Fruit fly (Drosophila melanogaster) whole organism, embryonic: Measurements from ENCODE around the gene tay.

Experiments used
- Ada2b ChIP-seq: fragments of 200-800 bp; sonication (Bioruptor generic); IDR thresholded peaks from 2 replicates; pipeline ENCODE4 v1.3.6; 2022; ENCODE audit warnings: missing biosample characterization, missing genetic modification characterization
- Bdp1 ChIP-seq: fragments of 200-800 bp; sonication (Bioruptor generic); optimal IDR thresholded peaks from 3 replicates; lab custom pipeline; 2016; ENCODE audit warnings: missing biosample characterization, missing genetic modification characterization
- CG10462 ChIP-seq: fragments of 200-800 bp; sonication (Bioruptor generic); optimal IDR thresholded peaks from 2 replicates; lab custom pipeline; 2016; ENCODE audit warnings: missing biosample characterization, missing genetic modification characterization
- CG10979 ChIP-seq: fragments of 200-800 bp; sonication (Bioruptor generic); optimal IDR thresholded peaks from 2 replicates; lab custom pipeline; 2018; ENCODE audit warnings: missing biosample characterization, mild to moderate bottlenecking, missing genetic modification characterization, moderate library complexity
- CG12155 ChIP-seq: fragments of 200-800 bp; sonication (Bioruptor generic); optimal IDR thresholded peaks from 3 replicates; lab custom pipeline; 2016; ENCODE audit warnings: missing biosample characterization, missing genetic modification characterization
- CG13287 ChIP-seq: fragments of 200-800 bp; sonication (Bioruptor generic); IDR thresholded peaks from 2 replicates; pipeline ENCODE4 v1.3.6; 2022; ENCODE audit warnings: missing biosample characterization, missing genetic modification characterization; ENCODE audit not compliant: partially characterized antibody
- CG14014 ChIP-seq: fragments of 200-800 bp; sonication (Bioruptor generic); IDR thresholded peaks from 2 replicates; pipeline ENCODE4 v1.3.6; 2022; ENCODE audit warnings: missing biosample characterization, missing genetic modification characterization
- CG14710 ChIP-seq: fragments of 200-800 bp; sonication (Bioruptor generic); optimal IDR thresholded peaks from 3 replicates; lab custom pipeline; 2019; ENCODE audit warnings: missing biosample characterization, mild to moderate bottlenecking, missing genetic modification characterization, moderate library complexity
- CG15696 ChIP-seq: fragments of 200-800 bp; sonication (Bioruptor generic); optimal IDR thresholded peaks from 2 replicates; lab custom pipeline; 2019; ENCODE audit warnings: missing biosample characterization, mild to moderate bottlenecking, missing genetic modification characterization, moderate library complexity
- CG17186 ChIP-seq: fragments of 200-800 bp; sonication (Bioruptor generic); optimal IDR thresholded peaks from 3 replicates; lab custom pipeline; 2017; ENCODE audit warnings: missing biosample characterization, missing genetic modification reagents, missing genetic modification characterization
- CG17359 ChIP-seq: fragments of 200-800 bp; sonication (Bioruptor generic); optimal IDR thresholded peaks from 3 replicates; lab custom pipeline; 2018; ENCODE audit warnings: missing biosample characterization, mild to moderate bottlenecking, missing genetic modification characterization, moderate library complexity
- CG17385 ChIP-seq: fragments of 200-800 bp; sonication (Bioruptor generic); optimal IDR thresholded peaks from 3 replicates; lab custom pipeline; 2018; ENCODE audit warnings: missing biosample characterization, mild to moderate bottlenecking, missing genetic modification characterization
- CG17912 ChIP-seq: fragments of 200-800 bp; sonication (Bioruptor generic); optimal IDR thresholded peaks from 2 replicates; lab custom pipeline; 2018; ENCODE audit warnings: missing biosample characterization, mild to moderate bottlenecking, missing genetic modification characterization
- CG18262 ChIP-seq: fragments of 200-800 bp; optimal IDR thresholded peaks from 3 replicates; lab custom pipeline; 2019; ENCODE audit warnings: missing biosample characterization, mild to moderate bottlenecking, missing genetic modification characterization, moderate library complexity
- CG2875 ChIP-seq: fragments of 200-800 bp; sonication (Bioruptor generic); optimal IDR thresholded peaks from 2 replicates; lab custom pipeline; 2017; ENCODE audit warnings: missing biosample characterization, mild to moderate bottlenecking, missing genetic modification characterization, missing genetic modification reagents
- CG30020 ChIP-seq: fragments of 200-800 bp; optimal IDR thresholded peaks from 2 replicates; lab custom pipeline; 2019; ENCODE audit warnings: missing biosample characterization, mild to moderate bottlenecking, missing genetic modification characterization, moderate library complexity
- CG32767 ChIP-seq: fragments of 200-800 bp; sonication (Bioruptor generic); IDR thresholded peaks from 2 replicates; pipeline ENCODE4 v1.3.6; 2022; ENCODE audit warnings: missing biosample characterization, missing genetic modification characterization
- CG4360 ChIP-seq: fragments of 200-800 bp; sonication (Bioruptor generic); IDR thresholded peaks from 2 replicates; pipeline ENCODE4 v1.3.6; 2022; ENCODE audit warnings: missing biosample characterization, missing genetic modification characterization
- CG7357 ChIP-seq: fragments of 200-800 bp; sonication (Bioruptor generic); IDR thresholded peaks from 3 replicates; pipeline ENCODE4 v1.3.6; 2022; ENCODE audit warnings: missing biosample characterization, missing genetic modification characterization
- CG8290 ChIP-seq, 3 experiments: fragments of 200-800 bp; sonication (Bioruptor generic); optimal IDR thresholded peaks; 2 replicates each; lab custom pipeline; 2016 to 2019; ENCODE audit warnings: missing biosample characterization in 3 of 3, missing genetic modification characterization in 3 of 3, mild to moderate bottlenecking in 2 of 3, moderate library complexity in 1 of 3
- CG9609 ChIP-seq: fragments of 200-800 bp; sonication (Bioruptor generic); optimal IDR thresholded peaks from 3 replicates; lab custom pipeline; 2016; ENCODE audit warnings: missing biosample characterization, missing genetic modification characterization
- D ChIP-seq, 2 experiments: fragments of 200-800 bp in 1 of 2; fragments of >200 bp in 1 of 2; sonication (Bioruptor generic) in 1 of 2; optimal IDR thresholded peaks; 2 replicates in 1 of 2; 3 replicates in 1 of 2; lab custom pipeline; 2017; ENCODE audit warnings: mild to moderate bottlenecking in 1 of 2, missing biosample characterization in 1 of 2, missing genetic modification characterization in 1 of 2, missing genetic modification reagents in 1 of 2
- D19B ChIP-seq: fragments of 200-800 bp; sonication (Bioruptor generic); optimal IDR thresholded peaks from 2 replicates; lab custom pipeline; 2017; ENCODE audit warnings: missing biosample characterization, mild to moderate bottlenecking, missing genetic modification characterization
- Dip2 ChIP-seq: fragments of 200-800 bp; sonication (Bioruptor generic); IDR thresholded peaks from 2 replicates; pipeline ENCODE4 v1.3.6; 2022; ENCODE audit warnings: missing biosample characterization, missing genetic modification characterization
- Eip74EF ChIP-seq, 2 experiments: fragments of 200-800 bp in 1 of 2; fragments of >200 bp in 1 of 2; sonication (Bioruptor generic) in 1 of 2; optimal IDR thresholded peaks; 2 replicates each; lab custom pipeline; 2017 to 2019; ENCODE audit warnings: missing biosample characterization in 2 of 2, missing genetic modification characterization in 2 of 2, mild to moderate bottlenecking in 1 of 2, moderate library complexity in 1 of 2
- Hr51 ChIP-seq, 2 experiments: fragments of 200-800 bp; sonication (Bioruptor generic); optimal IDR thresholded peaks; 2 replicates in 1 of 2; 3 replicates in 1 of 2; lab custom pipeline; 2016 to 2018; ENCODE audit warnings: missing biosample characterization in 2 of 2, missing genetic modification characterization in 2 of 2, mild to moderate bottlenecking in 1 of 2, moderate library complexity in 1 of 2
- Mad ChIP-seq: fragments of 200-800 bp; sonication (Bioruptor generic); optimal IDR thresholded peaks from 2 replicates; lab custom pipeline; 2016; ENCODE audit warnings: missing biosample characterization, missing genetic modification characterization
- Pdp1 ChIP-seq, 2 experiments: fragments of 200-800 bp; sonication (Bioruptor generic); optimal IDR thresholded peaks; 3 replicates each; lab custom pipeline; 2016; ENCODE audit warnings: missing biosample characterization in 2 of 2, missing genetic modification characterization in 2 of 2, mild to moderate bottlenecking in 1 of 2, moderate library complexity in 1 of 2
- TFAM ChIP-seq: fragments of 200-800 bp; sonication (Bioruptor generic); optimal IDR thresholded peaks from 2 replicates; lab custom pipeline; 2017; ENCODE audit warnings: missing biosample characterization, missing genetic modification characterization, inconsistent platforms
- YL-1 ChIP-seq: fragments of 200-800 bp; sonication (Bioruptor generic); optimal IDR thresholded peaks from 3 replicates; lab custom pipeline; 2017; ENCODE audit warnings: missing biosample characterization, mild to moderate bottlenecking, missing genetic modification characterization
- bigmax ChIP-seq: fragments of 200-800 bp; sonication (Bioruptor generic); optimal IDR thresholded peaks from 2 replicates; lab custom pipeline; 2018; ENCODE audit warnings: missing biosample characterization, mild to moderate bottlenecking, missing genetic modification characterization
- bsh ChIP-seq, 2 experiments: fragments of 200-800 bp; sonication (Bioruptor generic); optimal IDR thresholded peaks; 2 replicates each; lab custom pipeline; 2017 to 2018; ENCODE audit warnings: mild to moderate bottlenecking in 2 of 2, missing biosample characterization in 2 of 2, missing genetic modification characterization in 2 of 2, moderate library complexity in 1 of 2
- caup ChIP-seq: fragments of 200-800 bp; sonication (Bioruptor generic); optimal IDR thresholded peaks from 3 replicates; lab custom pipeline; 2017; ENCODE audit warnings: missing biosample characterization, mild to moderate bottlenecking, missing genetic modification characterization, moderate library complexity; ENCODE audit not compliant: severe bottlenecking
- crc ChIP-seq: fragments of 200-800 bp; sonication (Bioruptor generic); optimal IDR thresholded peaks from 2 replicates; lab custom pipeline; 2016; ENCODE audit warnings: missing biosample characterization, missing genetic modification characterization
- disco-r ChIP-seq: fragments of 200-800 bp; sonication (Bioruptor generic); optimal IDR thresholded peaks from 2 replicates; lab custom pipeline; 2016; ENCODE audit warnings: missing biosample characterization, missing genetic modification characterization
- ftz-f1 ChIP-seq: fragments of 200-800 bp; sonication (Bioruptor generic); optimal IDR thresholded peaks from 2 replicates; lab custom pipeline; 2016; ENCODE audit warnings: missing biosample characterization, missing genetic modification characterization
- kay ChIP-seq: fragments of 200-800 bp; sonication (Bioruptor generic); optimal IDR thresholded peaks from 2 replicates; lab custom pipeline; 2016; ENCODE audit warnings: missing biosample characterization, missing genetic modification characterization
- mam ChIP-seq: fragments of 200-800 bp; sonication (Bioruptor generic); optimal IDR thresholded peaks from 3 replicates; lab custom pipeline; 2016; ENCODE audit warnings: missing biosample characterization, missing genetic modification characterization
- nerfin-2 ChIP-seq: fragments of 200-800 bp; sonication (Bioruptor generic); IDR thresholded peaks from 2 replicates; pipeline ENCODE4 v1.3.6; 2022; ENCODE audit warnings: missing biosample characterization, missing genetic modification characterization; ENCODE audit not compliant: partially characterized antibody
- phol ChIP-seq: fragments of 200-800 bp; sonication (Bioruptor generic); optimal IDR thresholded peaks from 3 replicates; lab custom pipeline; 2018; ENCODE audit warnings: missing biosample characterization, mild to moderate bottlenecking, missing genetic modification characterization, moderate library complexity
- pzg ChIP-seq: fragments of 200-800 bp; sonication (Bioruptor generic); optimal IDR thresholded peaks from 3 replicates; lab custom pipeline; 2018; ENCODE audit warnings: missing biosample characterization, mild to moderate bottlenecking, missing genetic modification characterization, moderate library complexity
- schlank ChIP-seq: fragments of 200-800 bp; sonication (Bioruptor generic); optimal IDR thresholded peaks from 2 replicates; lab custom pipeline; 2018; ENCODE audit warnings: missing biosample characterization, mild to moderate bottlenecking, missing genetic modification characterization
- sim ChIP-seq: fragments of 200-800 bp; sonication (Bioruptor generic); IDR thresholded peaks from 2 replicates; pipeline ENCODE4 v1.3.6; 2022; ENCODE audit warnings: missing biosample characterization, missing genetic modification characterization
- wek ChIP-seq: fragments of 200-800 bp; sonication (Bioruptor generic); optimal IDR thresholded peaks from 3 replicates; lab custom pipeline; 2018; ENCODE audit warnings: missing biosample characterization, mild to moderate bottlenecking, missing genetic modification characterization, moderate library complexity
- zfh2 ChIP-seq: fragments of 200-800 bp; sonication (Bioruptor generic); optimal IDR thresholded peaks from 2 replicates; lab custom pipeline; 2016; ENCODE audit warnings: missing biosample characterization, missing genetic modification characterization

tay gene

DNA sequence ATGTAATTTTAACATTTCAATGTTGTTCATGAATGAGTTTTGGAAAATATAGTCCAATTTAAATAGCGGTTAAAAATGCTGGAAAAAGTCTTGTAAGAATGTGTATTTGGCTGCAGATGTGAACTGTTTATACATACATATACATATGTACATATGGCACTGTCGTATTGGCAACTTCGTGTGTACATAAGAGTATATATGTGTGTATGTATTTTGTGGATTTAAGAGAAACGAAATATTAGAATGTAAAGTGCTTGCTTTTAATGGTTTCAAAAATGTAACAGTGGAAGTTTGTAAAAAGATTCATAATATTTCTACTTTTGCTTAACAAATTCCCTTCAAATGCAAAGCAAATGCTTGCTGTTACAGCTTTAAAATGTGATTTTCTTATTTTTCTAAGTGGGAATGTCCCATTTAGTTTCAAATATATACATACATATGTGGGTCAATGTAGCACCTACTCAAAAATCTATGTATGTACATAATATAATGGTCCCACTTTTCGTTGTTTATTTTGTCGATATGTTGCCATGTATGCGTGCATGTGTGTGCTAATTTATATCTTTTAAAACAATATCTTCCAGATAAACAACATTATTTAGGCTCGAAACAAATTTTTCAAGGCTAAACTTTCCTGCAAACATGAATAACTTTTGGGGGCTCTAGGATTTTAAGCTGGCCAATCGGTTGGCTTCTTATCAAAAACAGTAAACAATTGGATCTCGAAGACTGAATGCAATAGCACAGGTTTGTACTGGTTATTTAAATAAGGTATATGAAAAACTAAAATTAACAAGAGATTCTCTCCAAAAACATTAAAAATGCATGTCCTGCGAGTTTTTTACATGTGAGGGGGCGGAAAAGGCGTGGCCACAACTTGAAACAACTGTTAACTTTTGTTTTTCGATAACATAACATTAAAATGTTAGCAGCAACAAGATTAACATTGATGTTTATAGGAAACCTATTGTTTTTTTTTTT, 16.0 kb downstream of the tay start (continued):
- TF ChIP-seq CG17385 (GFP tag; lab: Kevin White, UChicago) = peak; percentile 69
- TF ChIP-seq sim = no peak
- peak; percentile 78 for TF ChIP-seq CG17359 (tag; lab: Kevin White, UChicago)
- peak; percentile 1 for TF ChIP-seq zfh2
- no peak for TF ChIP-seq Bdp1 (GFP tag; lab: Kevin White, UChicago)
- peak; percentile 18 for TF ChIP-seq CG10462 (GFP tag; lab: Kevin White, UChicago)
- no peak for TF ChIP-seq ftz-f1 (GFP tag; lab: Kevin White, UChicago)
- TF ChIP-seq schlank = peak; percentile 62
- TF ChIP-seq YL-1 (GFP tag; lab: Kevin White, UChicago) = peak; percentile 37
- no peak for TF ChIP-seq D (optimal IDR thresholded peaks at IDR 0.05; lab: Kevin White, UChicago)
- peak; percentile 49 for TF ChIP-seq D (GFP tag; optimal IDR thresholded peaks at IDR 0.05; lab: Kevin White, UChicago)
- peak; percentile 20 for TF ChIP-seq CG18262 (tag; lab: Kevin White, UChicago)
- peak; percentile 4 for TF ChIP-seq mam (GFP tag; lab: Kevin White, UChicago)
- peak; percentile 68 for TF ChIP-seq CG30020 (tag; lab: Kevin White, UChicago)
- TF ChIP-seq CG14710 (tag; lab: Kevin White, UChicago) = peak; percentile 28
- no peak for TF ChIP-seq nerfin-2 (GFP tag; lab: Robert Waterston, UW)
- 0 out of 2 replicates have a peak, but pooled peaks have one; percentile 25 for TF ChIP-seq CG4360 (GFP tag; lab: Robert Waterston, UW)
- peak; percentile 16; the same call in 1 of the 2 replicates for TF ChIP-seq CG32767 (GFP tag; lab: Robert Waterston, UW)
- peak; percentile 79; the same call in 1 of the 2 replicates for TF ChIP-seq CG14014 (GFP tag; lab: Robert Waterston, UW)
- no peak for TF ChIP-seq CG9609 (GFP tag; lab: Kevin White, UChicago)
- peak; percentile 78 for TF ChIP-seq CG17912
- TF ChIP-seq CG10979 (tag; lab: Kevin White, UChicago) = no peak
- TF ChIP-seq CG12155 (GFP tag; lab: Kevin White, UChicago) = peak; percentile 10
- peak; percentile 23; the same call in 1 of the 2 replicates for TF ChIP-seq Ada2b
- peak; percentile 46 for TF ChIP-seq Mad
- TF ChIP-seq bsh (GFP tag; optimal IDR thresholded peaks at IDR 0.05; lab: Kevin White, UChicago) = peak in 1 of 2 experiments; percentile 53
- no peak for TF ChIP-seq D19B (GFP tag; lab: Kevin White, UChicago)
- TF ChIP-seq wek = peak; percentile 90
- TF ChIP-seq TFAM (GFP tag; lab: Kevin White, UChicago) = no peak
- TF ChIP-seq CG7357 (GFP tag; lab: Robert Waterston, UW) = peak; percentile 77
- TF ChIP-seq Eip74EF (GFP tag; optimal IDR thresholded peaks at IDR 0.05; lab: Kevin White, UChicago) = no peak
- TF ChIP-seq pzg (GFP tag; lab: Kevin White, UChicago) = peak; percentile 2
- peak; percentile 90 for TF ChIP-seq caup (GFP tag; lab: Kevin White, UChicago)
- TF ChIP-seq Pdp1 (GFP tag; optimal IDR thresholded peaks at IDR 0.05; lab: Kevin White, UChicago) = peak in 1 of 2 experiments; percentile 23
- TF ChIP-seq CG2875 (GFP tag; lab: Kevin White, UChicago) = no peak
- peak; percentile 27 for TF ChIP-seq disco-r (GFP tag; lab: Kevin White, UChicago)
- TF ChIP-seq phol (tag; lab: Kevin White, UChicago) = no peak
- peak; percentile 31 for TF ChIP-seq kay
- peak; percentile 32 for TF ChIP-seq bigmax
- peak in 1 of 2 experiments; percentile 49 for TF ChIP-seq Hr51 (GFP tag; optimal IDR thresholded peaks at IDR 0.05; lab: Kevin White, UChicago)
- TF ChIP-seq CG13287 (GFP tag; lab: Robert Waterston, UW) = no peak
- TF ChIP-seq CG17186 = no peak
- peak; percentile 66 for TF ChIP-seq CG15696 (tag; lab: Kevin White, UChicago)
- no peak for TF ChIP-seq Dip2 (GFP tag; lab: Robert Waterston, UW)
- TF ChIP-seq CG8290 (GFP tag; optimal IDR thresholded peaks at IDR 0.05; lab: Kevin White, UChicago) = peak; percentile 7
- peak in 1 of 2 experiments; percentile 40 for TF ChIP-seq CG8290 (tag; optimal IDR thresholded peaks at IDR 0.05; lab: Kevin White, UChicago)
- TF ChIP-seq crc (GFP tag; lab: Kevin White, UChicago) = no peak
